Worm (Caenorhabditis elegans) whole organism, L4 larva: ENCODE measurements around the gene pde-4.

Experiments
- D1046.2 ChIP-seq: fragments of 200-800 bp; sonication (Bioruptor generic); IDR thresholded peaks from 2 replicates; pipeline ENCODE4 v1.3.6; 2022; ENCODE audit warnings: missing genetic modification characterization, missing compliant biosample characterization
- F10B5.3 ChIP-seq: sonication (generic microtip); optimal IDR thresholded peaks from 2 replicates; lab custom pipeline; 2016; ENCODE audit warnings: mild to moderate bottlenecking, missing genetic modification characterization, missing compliant biosample characterization
- Y5F2A.4 ChIP-seq: fragments of 200-800 bp; sonication (Bioruptor generic); optimal IDR thresholded peaks from 2 replicates; lab custom pipeline; 2018; ENCODE audit warnings: mild to moderate bottlenecking, missing genetic modification characterization, missing compliant biosample characterization
- ZK546.5 ChIP-seq, 2 experiments: sonication (generic microtip); optimal IDR thresholded peaks; 2 replicates each; lab custom pipeline; 2017; ENCODE audit warnings: missing biosample characterization in 2 of 2, missing genetic modification characterization in 2 of 2
- aha-1 ChIP-seq: fragments of 150-350 bp; peaks from one replicate; lab custom pipeline; 2014; ENCODE audit warnings: missing biosample characterization, missing genetic modification characterization
- ama-1 ChIP-seq: fragments of 150-350 bp; optimal IDR thresholded peaks from 2 replicates; lab custom pipeline; 2014; ENCODE audit warnings: inconsistent platforms, mixed read lengths
- ctbp-1 ChIP-seq: fragments of 200-800 bp; sonication (Bioruptor generic); IDR thresholded peaks from 2 replicates; pipeline ENCODE4 v1.3.6; 2022; ENCODE audit warnings: missing genetic modification reagents, missing genetic modification characterization, missing compliant biosample characterization
- daf-12 ChIP-seq: fragments of 150-350 bp; optimal IDR thresholded peaks from 2 replicates; lab custom pipeline; 2014; ENCODE audit warnings: missing biosample characterization, missing genetic modification reagents, missing genetic modification characterization
- daf-16 ChIP-seq, 3 experiments: sonication (generic microtip); optimal IDR thresholded peaks; 2 replicates each; lab custom pipeline; 2016 to 2017; ENCODE audit warnings: missing genetic modification characterization in 3 of 3, missing genetic modification reagents in 3 of 3, mild to moderate bottlenecking in 2 of 3, missing compliant biosample characterization in 2 of 3, missing biosample characterization in 1 of 3, moderate library complexity in 1 of 3
- dmd-6 ChIP-seq: fragments of 200-800 bp; sonication (Bioruptor generic); IDR thresholded peaks from 2 replicates; pipeline ENCODE4 v1.3.6; 2022; ENCODE audit warnings: missing genetic modification reagents, missing genetic modification characterization, missing compliant biosample characterization
- duxl-1 ChIP-seq: sonication (generic microtip); optimal IDR thresholded peaks from 2 replicates; lab custom pipeline; 2016; ENCODE audit warnings: mild to moderate bottlenecking, missing genetic modification characterization, moderate library complexity, missing compliant biosample characterization; ENCODE audit not compliant: poor library complexity
- hlh-11 ChIP-seq: fragments of 200-800 bp; sonication (Bioruptor generic); optimal IDR thresholded peaks from 2 replicates; lab custom pipeline; 2018; ENCODE audit warnings: mild to moderate bottlenecking, missing genetic modification characterization, missing compliant biosample characterization
- hlh-30 ChIP-seq: sonication (generic microtip); optimal IDR thresholded peaks from 2 replicates; lab custom pipeline; 2017; ENCODE audit warnings: antibody characterized with exemption, mild to moderate bottlenecking, missing genetic modification characterization, missing compliant biosample characterization; ENCODE audit not compliant: insufficient read depth
- lin-1 ChIP-seq: fragments of 200-800 bp; sonication (Bioruptor generic); IDR thresholded peaks from 2 replicates; pipeline ENCODE4 v1.3.6; 2022; ENCODE audit warnings: missing genetic modification reagents, missing genetic modification characterization, missing compliant biosample characterization
- lin-15B ChIP-seq: fragments of 150-350 bp; sonication (generic microtip); optimal IDR thresholded peaks from 3 replicates; lab custom pipeline; 2014; ENCODE audit warnings: missing biosample characterization, missing genetic modification characterization
- lir-3 ChIP-seq: sonication (generic microtip); optimal IDR thresholded peaks from 2 replicates; lab custom pipeline; 2016; ENCODE audit warnings: mild to moderate bottlenecking, missing genetic modification characterization, missing compliant biosample characterization
- mdl-1 ChIP-seq, 2 experiments: fragments of 150-350 bp in 1 of 2; sonication (generic microtip) in 1 of 2; optimal IDR thresholded peaks; 2 replicates each; lab custom pipeline; 2014 to 2017; ENCODE audit warnings: missing biosample characterization in 2 of 2, missing genetic modification characterization in 2 of 2
- mdt-29 ChIP-seq: fragments of 200-800 bp; sonication (Bioruptor generic); IDR thresholded peaks from 2 replicates; pipeline ENCODE4 v1.3.6; 2022; ENCODE audit warnings: missing genetic modification reagents, missing genetic modification characterization, missing compliant biosample characterization
- mep-1 ChIP-seq: fragments of 150-350 bp; sonication (generic microtip); optimal IDR thresholded peaks from 3 replicates; lab custom pipeline; 2014; ENCODE audit warnings: missing biosample characterization, missing genetic modification characterization
- mxl-3 ChIP-seq: fragments of 200-800 bp; sonication (Bioruptor generic); optimal IDR thresholded peaks from 2 replicates; lab custom pipeline; 2018; ENCODE audit warnings: mild to moderate bottlenecking, missing genetic modification characterization, missing compliant biosample characterization
- nhr-11 ChIP-seq: fragments of 150-350 bp; optimal IDR thresholded peaks from 2 replicates; lab custom pipeline; 2014; ENCODE audit warnings: missing biosample characterization, missing genetic modification characterization
- nhr-111 ChIP-seq: fragments of 200-800 bp; sonication (Bioruptor generic); optimal IDR thresholded peaks from 2 replicates; lab custom pipeline; 2018; ENCODE audit warnings: mild to moderate bottlenecking, missing genetic modification characterization, missing compliant biosample characterization
- nhr-237 ChIP-seq: sonication (generic microtip); optimal IDR thresholded peaks from 2 replicates; lab custom pipeline; 2017; ENCODE audit warnings: missing biosample characterization, missing genetic modification characterization
- nhr-28 ChIP-seq: fragments of 150-350 bp; optimal IDR thresholded peaks from 2 replicates; lab custom pipeline; 2014; ENCODE audit warnings: missing biosample characterization, missing genetic modification characterization
- nhr-41 ChIP-seq: fragments of 200-800 bp; sonication (Bioruptor generic); IDR thresholded peaks from 2 replicates; pipeline ENCODE4 v1.3.6; 2022; ENCODE audit warnings: missing genetic modification reagents, missing genetic modification characterization, missing compliant biosample characterization
- nhr-76 ChIP-seq: fragments of 150-350 bp; optimal IDR thresholded peaks from 2 replicates; lab custom pipeline; 2014; ENCODE audit warnings: missing biosample characterization, missing genetic modification characterization
- pqm-1 ChIP-seq: sonication (generic microtip); optimal IDR thresholded peaks from 2 replicates; lab custom pipeline; 2017; ENCODE audit warnings: missing biosample characterization, missing genetic modification characterization
- sdz-12 ChIP-seq: fragments of 200-800 bp; sonication (Bioruptor generic); optimal IDR thresholded peaks from 2 replicates; lab custom pipeline; 2018; ENCODE audit warnings: mild to moderate bottlenecking, missing genetic modification characterization, missing compliant biosample characterization
- set-16 ChIP-seq: fragments of 200-800 bp; sonication (Bioruptor generic); IDR thresholded peaks from 2 replicates; pipeline ENCODE4 v1.3.6; 2022; ENCODE audit warnings: missing genetic modification reagents, missing genetic modification characterization, missing compliant biosample characterization
- tra-1 ChIP-seq: fragments of 200-800 bp; sonication (Bioruptor generic); IDR thresholded peaks from 2 replicates; pipeline ENCODE4 v1.3.6; 2022; ENCODE audit warnings: missing genetic modification reagents, missing genetic modification characterization, missing compliant biosample characterization
- unc-130 ChIP-seq: sonication (generic microtip); optimal IDR thresholded peaks from 2 replicates; lab custom pipeline; 2016; ENCODE audit warnings: missing genetic modification reagents, missing genetic modification characterization, missing compliant biosample characterization
- unc-62 ChIP-seq, 3 experiments: fragments of 150-350 bp in 1 of 3; sonication (generic microtip); optimal IDR thresholded peaks in 2 of 3; peaks in 1 of 3; 1 replicate in 1 of 3; 2 replicates in 2 of 3; lab custom pipeline; 2014 to 2017; ENCODE audit warnings: missing biosample characterization in 3 of 3, missing genetic modification characterization in 3 of 3, missing genetic modification reagents in 3 of 3, missing genotype in 1 of 3
- zag-1 ChIP-seq: fragments of 150-350 bp; optimal IDR thresholded peaks from 2 replicates; lab custom pipeline; 2014; ENCODE audit warnings: missing biosample characterization, missing genetic modification characterization
- zip-2 ChIP-seq: fragments of 150-350 bp; optimal IDR thresholded peaks from 2 replicates; lab custom pipeline; 2014; ENCODE audit warnings: missing biosample characterization, missing genetic modification characterization

pde-4 gene

DNA sequence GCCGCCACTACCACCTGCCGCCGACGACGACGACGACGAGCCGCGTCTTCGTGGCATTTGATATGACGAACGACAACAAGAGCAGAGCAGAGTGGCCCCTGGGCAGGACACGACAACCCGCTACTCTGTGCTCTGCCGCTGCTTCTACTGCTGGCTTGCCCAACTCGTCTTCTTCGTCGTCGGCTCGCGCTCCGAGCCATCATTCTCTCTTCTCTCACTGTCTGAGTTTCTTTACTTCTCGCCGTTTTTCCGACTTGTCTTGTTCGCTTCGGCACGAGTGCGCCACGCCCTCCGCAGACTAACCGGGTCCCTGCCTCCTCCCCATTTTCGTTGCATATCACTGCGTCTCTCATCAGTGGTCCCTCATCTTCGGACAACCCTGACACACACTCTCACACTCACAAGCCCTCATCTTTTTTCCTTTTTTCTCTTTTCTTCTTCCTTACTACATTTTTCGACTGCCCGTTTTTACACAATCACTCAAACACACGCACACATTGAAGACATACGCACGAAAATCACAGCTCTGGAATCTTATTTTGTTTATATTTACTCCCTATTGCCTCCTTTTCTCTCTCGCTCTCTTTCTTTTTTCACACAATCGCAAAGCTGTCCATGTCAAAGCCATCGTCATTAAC, 8.9 kb downstream of the pde-4 start (continued):
- TF ChIP-seq Y5F2A.4 (GFP tag; lab: Kevin White, UChicago) (no peak), zag-1 (no peak), sdz-12 (GFP tag; lab: Kevin White, UChicago) (no peak), nhr-237 (no peak)

DNA sequence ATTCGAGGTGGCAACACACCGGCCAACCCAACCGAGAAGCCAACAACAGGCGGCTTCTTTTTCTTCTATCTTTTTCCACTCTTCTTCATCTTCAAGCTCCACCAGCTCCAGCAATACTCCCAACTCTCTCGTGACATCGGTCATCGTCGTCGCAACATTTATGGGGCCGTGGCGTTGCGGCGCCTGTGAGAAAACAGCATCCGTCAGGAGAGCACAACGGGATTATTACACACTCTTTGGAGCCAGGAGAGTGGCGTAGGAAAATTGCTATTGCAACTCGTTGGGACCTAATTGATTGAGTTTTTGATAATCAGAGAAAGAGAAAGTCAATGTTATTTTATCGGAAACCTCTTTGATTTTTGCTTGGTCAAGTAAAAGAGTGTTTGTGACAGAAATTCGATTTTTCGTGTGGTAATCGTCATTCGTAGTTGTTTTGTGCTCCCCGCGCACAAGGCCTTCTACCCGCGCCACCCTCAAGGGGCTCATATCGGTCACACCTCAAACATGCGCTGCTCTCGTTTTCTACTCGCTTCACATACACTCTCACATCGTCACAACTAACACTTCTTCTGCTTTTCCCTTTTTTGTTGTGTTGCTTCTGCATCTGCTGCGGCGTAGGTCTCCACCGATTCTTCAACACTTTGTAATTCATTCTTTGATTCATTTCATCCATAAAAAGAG, 10.7 kb downstream of the pde-4 start:
- TF ChIP-seq mep-1 (tag; lab: Kevin White, UChicago) (peak; percentile 6), set-16 (GFP tag; lab: Robert Waterston, UW) (0 out of 2 replicates have a peak, but pooled peaks have one; percentile 9), hlh-11 (tag; lab: Kevin White, UChicago) (peak; percentile 33), nhr-76 (tag; lab: Kevin White, UChicago) (no peak), unc-62 (GFP tag; optimal IDR thresholded peaks at IDR 0.05 in 1 of 2; lab: Kevin White, UChicago) (peak in 1 of 2 experiments; percentile 92), unc-62 (tag; optimal IDR thresholded peaks at IDR 0.05; lab: Kevin White, UChicago) (no peak), hlh-30 (tag; lab: Kevin White, UChicago) (peak; percentile 51), mdl-1 (tag; optimal IDR thresholded peaks at IDR 0.05; lab: Kevin White, UChicago) (no peak), nhr-11 (tag; lab: Kevin White, UChicago) (peak; percentile 64)

- 0 out of 2 replicates have a peak, but pooled peaks have one; percentile 34 for TF ChIP-seq D1046.2 (GFP tag; lab: Robert Waterston, UW)
- no peak for TF ChIP-seq nhr-111 (GFP tag; lab: Kevin White, UChicago)
- no peak for TF ChIP-seq daf-16 (GFP tag; optimal IDR thresholded peaks at IDR 0.05; lab: Kevin White, UChicago)
- TF ChIP-seq daf-16 (tag; optimal IDR thresholded peaks at IDR 0.05; lab: Kevin White, UChicago) = peak; percentile 37
- no peak for TF ChIP-seq zip-2 (tag; lab: Kevin White, UChicago)
- peak; percentile 58 for TF ChIP-seq aha-1
- TF ChIP-seq hlh-30 (tag; lab: Kevin White, UChicago) = peak; percentile 13
- no peak for TF ChIP-seq F10B5.3 (tag; lab: Kevin White, UChicago)
- no peak for TF ChIP-seq lin-1
- TF ChIP-seq nhr-41 (GFP tag; lab: Robert Waterston, UW) = no peak
- TF ChIP-seq lir-3 (tag; lab: Kevin White, UChicago) = no peak
- TF ChIP-seq dmd-6 (GFP tag; lab: Robert Waterston, UW) = peak; percentile 85
- peak; percentile 65 for TF ChIP-seq pqm-1 (tag; lab: Kevin White, UChicago)
- TF ChIP-seq ZK546.5 (tag; optimal IDR thresholded peaks at IDR 0.05; lab: Kevin White, UChicago) = no peak
- TF ChIP-seq daf-12 (tag; lab: Kevin White, UChicago) = no peak
- peak; percentile 50 for TF ChIP-seq mxl-3 (GFP tag; lab: Kevin White, UChicago)
- TF ChIP-seq nhr-28 (tag; lab: Kevin White, UChicago) = peak; percentile 10
- TF ChIP-seq ctbp-1 = no peak
- 0 out of 2 replicates have a peak, but pooled peaks have one; percentile 7 for TF ChIP-seq tra-1 (GFP tag; lab: Robert Waterston, UW)
- 0 out of 2 replicates have a peak, but pooled peaks have one; percentile 18 for TF ChIP-seq mdt-29 (GFP tag; lab: Robert Waterston, UW)
- peak; percentile 74 for TF ChIP-seq hlh-11 (tag; lab: Kevin White, UChicago)
- no peak for TF ChIP-seq ama-1
- no peak for TF ChIP-seq unc-130
- TF ChIP-seq duxl-1 (tag; lab: Kevin White, UChicago) = no peak
- TF ChIP-seq lin-15B = no peak
Measured at ce11 chrII:7639036-7639435, 12.0 kb downstream of the pde-4 start.
